In the genomic region with DNA sequence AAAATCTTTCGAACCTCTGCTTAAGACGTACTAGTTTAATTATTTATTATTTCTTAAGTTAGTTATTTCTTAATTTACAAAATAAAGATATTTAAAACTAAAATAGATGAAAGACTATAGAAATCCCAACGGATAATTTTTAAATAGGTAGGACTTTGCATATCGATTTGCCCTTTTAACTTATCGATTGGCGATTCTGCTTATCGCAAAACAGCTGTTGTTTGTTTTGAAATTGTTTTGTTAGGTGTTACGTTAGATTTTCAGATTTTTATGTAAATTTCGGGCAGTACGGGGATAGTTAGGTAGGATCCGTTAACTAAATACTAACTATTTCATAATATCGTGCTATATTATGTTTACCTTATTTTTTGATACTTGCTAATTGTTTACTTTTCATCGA, we compare ENCODE assay signal across 1 fruit fly cellular context.
TF ChIP-seq lines count a peak whose summit lies in the region.

Gene CG16986 (plus strand): TSS at position 188 of the 400 bp plus-strand sequence.

TF ChIP-seq in whole organism, embryonic, 481 proteins besides CTCF, POLR2A, EP300 and RAD21 (continued from another document):
- TF ChIP-seq BEAF-32 (GFP tag; optimal IDR thresholded peaks at IDR 0.05; lab: Kevin White, UChicago) (peak; percentile 15), CG18476 (GFP tag; optimal IDR thresholded peaks at IDR 0.05; lab: Kevin White, UChicago) (no peak), Dp (GFP tag; optimal IDR thresholded peaks at IDR 0.05; lab: Kevin White, UChicago) (peak; percentile 11), CG2712 (tag; optimal IDR thresholded peaks at IDR 0.05; lab: Kevin White, UChicago) (no peak), HLH54F (GFP tag; optimal IDR thresholded peaks at IDR 0.05; lab: Kevin White, UChicago) (no peak), CG13287 (GFP tag; IDR thresholded peaks at IDR 0.05; lab: Robert Waterston, UW; ENCODE audit: partially characterized antibody) (peak; percentile 37; the same call in 1 of the 2 replicates), Hey (tag; optimal IDR thresholded peaks at IDR 0.05; lab: Kevin White, UChicago) (no peak), CG5245 (GFP tag; optimal IDR thresholded peaks at IDR 0.05; lab: Kevin White, UChicago) (no peak), fd3F (GFP tag; optimal IDR thresholded peaks at IDR 0.05; lab: Kevin White, UChicago) (no peak), CG31365 (tag; optimal IDR thresholded peaks at IDR 0.05; lab: Kevin White, UChicago) (no peak), Awh (GFP tag; IDR thresholded peaks at IDR 0.05; lab: Robert Waterston, UW) (no peak), CG2199 (GFP tag; IDR thresholded peaks at IDR 0.05; lab: Robert Waterston, UW) (no peak), Fer2 (tag; optimal IDR thresholded peaks at IDR 0.05; lab: Kevin White, UChicago) (no peak), Ravus (GFP tag; IDR thresholded peaks at IDR 0.05; lab: Robert Waterston, UW) (no peak), CG1529 (GFP tag; optimal IDR thresholded peaks at IDR 0.05; lab: Kevin White, UChicago) (no peak), Deaf1 (tag; optimal IDR thresholded peaks at IDR 0.05; lab: Kevin White, UChicago) (no peak), Ada2b (GFP tag; IDR thresholded peaks at IDR 0.05; lab: Robert Waterston, UW) (no peak), zen2 (GFP tag; IDR thresholded peaks at IDR 0.05; lab: Robert Waterston, UW; ENCODE audit: partially characterized antibody) (no peak; the same call in 2 of the 3 replicates), CG10147 (GFP tag; optimal IDR thresholded peaks at IDR 0.05; lab: Kevin White, UChicago) (no peak), Scr (GFP tag; IDR thresholded peaks at IDR 0.05; lab: Robert Waterston, UW; ENCODE audit: partially characterized antibody) (0 out of 2 replicates have a peak, but pooled peaks have one; percentile 24), dan (GFP tag; IDR thresholded peaks at IDR 0.05; lab: Robert Waterston, UW) (no peak)
